Fruit fly (Drosophila melanogaster): ENCODE measurements around the gene Gnpnat.

DNA sequence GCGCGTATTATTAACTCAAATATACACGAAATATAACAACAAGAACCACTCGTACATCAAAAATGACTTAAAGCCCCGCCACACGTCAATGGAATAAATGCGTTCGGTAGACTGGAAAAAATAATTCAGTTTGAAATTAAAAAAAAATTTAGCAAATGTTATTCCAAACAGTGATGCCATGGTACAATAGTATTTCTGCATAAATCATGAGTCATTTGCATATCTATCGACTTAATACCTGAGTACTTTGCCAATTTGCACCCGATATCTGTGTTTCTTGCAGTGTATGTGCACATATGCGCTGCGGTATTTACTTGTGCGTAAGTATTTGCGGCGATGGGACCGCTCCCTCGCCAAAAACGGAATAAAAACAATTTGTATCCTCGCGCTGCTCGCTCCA lies 25.1 kb downstream of the Gnpnat start:
- TF ChIP-seq pho (GFP tag; optimal IDR thresholded peaks at IDR 0.05) (no peak), CG9727 (GFP tag; optimal IDR thresholded peaks at IDR 0.05) (peak; percentile 17), lilli (GFP tag; optimal IDR thresholded peaks at IDR 0.05) (peak; percentile 30), CG3847 (GFP tag; IDR thresholded peaks at IDR 0.05) (no peak; the same call in 1 of the 2 replicates), CG11398 (GFP tag; optimal IDR thresholded peaks at IDR 0.05) (no peak), Sox102F (GFP tag; optimal IDR thresholded peaks at IDR 0.05) (peak; percentile 54), az2 (GFP tag; optimal IDR thresholded peaks at IDR 0.05) (peak; percentile 2), CG14014 (GFP tag; IDR thresholded peaks at IDR 0.05) (peak; percentile 30; the same call in 1 of the 2 replicates), usp (GFP tag; optimal IDR thresholded peaks at IDR 0.05) (no peak), Meics (GFP tag; optimal IDR thresholded peaks at IDR 0.05) (no peak), psq (GFP tag; optimal IDR thresholded peaks at IDR 0.05) (no peak), Hey (tag; optimal IDR thresholded peaks at IDR 0.05) (no peak), Myb (GFP tag; optimal IDR thresholded peaks at IDR 0.05) (no peak), CG4854 (GFP tag; optimal IDR thresholded peaks at IDR 0.05) (no peak)
